Fruit fly (Drosophila melanogaster): Measurements from ENCODE around the gene CG7715.

DNA sequence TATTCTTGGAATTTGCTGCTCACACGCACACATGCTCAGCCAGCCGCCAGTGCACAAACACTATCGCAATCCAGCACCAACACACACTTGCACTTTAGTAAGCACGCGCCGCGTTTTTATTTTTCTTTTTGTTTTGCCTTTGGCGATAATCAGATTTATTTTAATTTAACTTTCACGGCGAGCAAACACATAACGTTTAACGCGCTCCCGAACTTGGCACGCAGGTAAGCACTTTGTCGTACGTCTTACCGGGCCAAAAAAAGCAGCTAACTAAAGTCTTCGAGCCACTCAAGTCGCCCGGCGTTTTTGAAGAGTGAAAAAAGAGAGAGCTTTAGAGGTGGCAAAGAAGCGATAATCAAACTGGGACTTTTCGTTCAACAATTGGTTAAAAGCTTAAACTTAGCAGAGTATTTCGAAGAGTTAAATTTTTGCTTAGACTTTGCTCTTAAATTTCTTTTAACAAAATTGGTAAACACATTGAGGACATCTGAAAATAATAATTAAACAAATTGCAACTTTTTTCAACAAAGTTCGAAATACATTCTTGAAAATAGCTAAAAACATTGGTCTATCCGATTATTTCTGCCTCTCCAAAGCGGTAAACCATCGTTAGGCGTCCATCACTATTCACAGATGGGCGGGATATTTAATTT is 15.1 kb upstream of the CG7715 start, which contains the start of gene Mekk1:
- TF ChIP-seq CG8478 (optimal IDR thresholded peaks at IDR 0.05), result no peak
- no peak for TF ChIP-seq CTCF (optimal IDR thresholded peaks at IDR 0.05)

Data from S2 (cell line).